Fruit fly (Drosophila melanogaster) whole organism, embryonic: ENCODE data around the gene Pink1.
A peak's percentile ranks its signal among the peaks of the same experiment; 100 is the strongest.

Experiments
- Asciz ChIP-seq: fragments of 200-800 bp; sonication (Bioruptor generic); optimal IDR thresholded peaks from 2 replicates; lab custom pipeline; 2017; ENCODE audit warnings: missing biosample characterization, mild to moderate bottlenecking, missing genetic modification characterization, missing genetic modification reagents
- B-H2 ChIP-seq: fragments of 200-800 bp; sonication (Bioruptor generic); optimal IDR thresholded peaks from 2 replicates; lab custom pipeline; 2018; ENCODE audit warnings: missing biosample characterization, mild to moderate bottlenecking, missing genetic modification characterization
- Bdp1 ChIP-seq: fragments of 200-800 bp; sonication (Bioruptor generic); optimal IDR thresholded peaks from 3 replicates; lab custom pipeline; 2016; ENCODE audit warnings: missing biosample characterization, missing genetic modification characterization
- CG10462 ChIP-seq: fragments of 200-800 bp; sonication (Bioruptor generic); optimal IDR thresholded peaks from 2 replicates; lab custom pipeline; 2016; ENCODE audit warnings: missing biosample characterization, missing genetic modification characterization
- CG10959 ChIP-seq: fragments of 200-800 bp; sonication (Bioruptor generic); IDR thresholded peaks from 2 replicates; pipeline ENCODE4 v1.3.6; 2022; ENCODE audit warnings: missing biosample characterization, missing genetic modification characterization
- CG10979 ChIP-seq: fragments of 200-800 bp; sonication (Bioruptor generic); optimal IDR thresholded peaks from 2 replicates; lab custom pipeline; 2018; ENCODE audit warnings: missing biosample characterization, mild to moderate bottlenecking, missing genetic modification characterization, moderate library complexity
- CG12236 ChIP-seq: fragments of 200-800 bp; sonication (Bioruptor generic); optimal IDR thresholded peaks from 2 replicates; lab custom pipeline; 2016; ENCODE audit warnings: missing biosample characterization, missing genetic modification characterization
- CG12299 ChIP-seq: fragments of 200-800 bp; sonication (Bioruptor generic); optimal IDR thresholded peaks from 2 replicates; lab custom pipeline; 2018; ENCODE audit warnings: missing biosample characterization, mild to moderate bottlenecking, missing genetic modification characterization
- CG13894 ChIP-seq: fragments of 200-800 bp; sonication (Bioruptor generic); optimal IDR thresholded peaks from 3 replicates; lab custom pipeline; 2018; ENCODE audit warnings: missing biosample characterization, mild to moderate bottlenecking, missing genetic modification characterization, moderate library complexity
- CG14014 ChIP-seq: fragments of 200-800 bp; sonication (Bioruptor generic); IDR thresholded peaks from 2 replicates; pipeline ENCODE4 v1.3.6; 2022; ENCODE audit warnings: missing biosample characterization, missing genetic modification characterization
- CG15479 ChIP-seq: fragments of 200-800 bp; sonication (Bioruptor generic); optimal IDR thresholded peaks from 3 replicates; lab custom pipeline; 2019; ENCODE audit warnings: missing biosample characterization, mild to moderate bottlenecking, missing genetic modification characterization, moderate library complexity
- CG16863 ChIP-seq: fragments of 200-800 bp; sonication (Bioruptor generic); optimal IDR thresholded peaks from 3 replicates; lab custom pipeline; 2016; ENCODE audit warnings: missing biosample characterization, missing genetic modification characterization
- CG17829 ChIP-seq: fragments of 200-800 bp; optimal IDR thresholded peaks from 2 replicates; lab custom pipeline; 2019; ENCODE audit warnings: missing biosample characterization, mild to moderate bottlenecking, missing genetic modification characterization, moderate library complexity
- CG31224 ChIP-seq: fragments of 200-800 bp; sonication (Bioruptor generic); IDR thresholded peaks from 2 replicates; pipeline ENCODE4 v1.3.6; 2022; ENCODE audit warnings: missing biosample characterization, missing genetic modification characterization
- CG3281 ChIP-seq: fragments of 200-800 bp; sonication (Bioruptor generic); optimal IDR thresholded peaks from 3 replicates; lab custom pipeline; 2017; ENCODE audit warnings: missing biosample characterization, mild to moderate bottlenecking, missing genetic modification characterization
- CG4404 ChIP-seq: fragments of 200-800 bp; sonication (Bioruptor generic); IDR thresholded peaks from 2 replicates; pipeline ENCODE4 v1.3.6; 2022; ENCODE audit warnings: missing biosample characterization, missing genetic modification characterization
- CG6765 ChIP-seq: fragments of 200-800 bp; sonication (Bioruptor generic); optimal IDR thresholded peaks from 3 replicates; lab custom pipeline; 2017; ENCODE audit warnings: missing biosample characterization, mild to moderate bottlenecking, missing genetic modification characterization
- CG7786 ChIP-seq: fragments of 200-800 bp; sonication (Bioruptor generic); optimal IDR thresholded peaks from 2 replicates; lab custom pipeline; 2016; ENCODE audit warnings: missing biosample characterization, missing genetic modification characterization
- CG8359 ChIP-seq: fragments of 200-800 bp; sonication (Bioruptor generic); optimal IDR thresholded peaks from 2 replicates; lab custom pipeline; 2017; ENCODE audit warnings: missing biosample characterization, mild to moderate bottlenecking, missing genetic modification characterization, borderline replicate concordance
- CHES-1-like ChIP-seq: fragments of 200-800 bp; sonication (Bioruptor generic); optimal IDR thresholded peaks from 2 replicates; lab custom pipeline; 2016; ENCODE audit warnings: missing biosample characterization, missing genetic modification characterization
- CkIIα-i1 ChIP-seq: fragments of 200-800 bp; sonication (Bioruptor generic); IDR thresholded peaks from 2 replicates; pipeline ENCODE4 v1.3.6; 2022; ENCODE audit warnings: missing biosample characterization, missing genetic modification characterization
- D ChIP-seq, 2 experiments: fragments of 200-800 bp in 1 of 2; fragments of >200 bp in 1 of 2; sonication (Bioruptor generic) in 1 of 2; optimal IDR thresholded peaks; 2 replicates in 1 of 2; 3 replicates in 1 of 2; lab custom pipeline; 2017; ENCODE audit warnings: mild to moderate bottlenecking in 1 of 2, missing biosample characterization in 1 of 2, missing genetic modification characterization in 1 of 2, missing genetic modification reagents in 1 of 2
- H2.0 ChIP-seq: fragments of 200-800 bp; sonication (Bioruptor generic); IDR thresholded peaks from 2 replicates; pipeline ENCODE4 v1.3.6; 2022; ENCODE audit warnings: missing biosample characterization, missing genetic modification characterization
- HHEX ChIP-seq: fragments of 200-800 bp; sonication (Bioruptor generic); optimal IDR thresholded peaks from 3 replicates; lab custom pipeline; 2017; ENCODE audit warnings: missing biosample characterization, mild to moderate bottlenecking, missing genetic modification characterization, missing genetic modification reagents
- HLHmδ ChIP-seq: fragments of 200-800 bp; sonication (Bioruptor generic); optimal IDR thresholded peaks from 2 replicates; lab custom pipeline; 2018; ENCODE audit warnings: missing biosample characterization, mild to moderate bottlenecking, missing genetic modification characterization, moderate library complexity
- Hand ChIP-seq: fragments of 200-800 bp; sonication (Bioruptor generic); optimal IDR thresholded peaks from 2 replicates; lab custom pipeline; 2017; ENCODE audit warnings: mild to moderate bottlenecking, missing biosample characterization, missing genetic modification reagents, missing genetic modification characterization
- Hr3 ChIP-seq: fragments of 200-800 bp; sonication (Bioruptor generic); optimal IDR thresholded peaks from 3 replicates; lab custom pipeline; 2016; ENCODE audit warnings: missing biosample characterization, missing genetic modification characterization
- Hr78 ChIP-seq, 2 experiments: fragments of 200-800 bp in 1 of 2; fragments of >200 bp in 1 of 2; sonication (Bioruptor generic) in 1 of 2; optimal IDR thresholded peaks; 2 replicates each; lab custom pipeline; 2017 to 2019; ENCODE audit warnings: missing biosample characterization in 2 of 2, missing genetic modification characterization in 2 of 2, mild to moderate bottlenecking in 1 of 2, moderate library complexity in 1 of 2
- Hsf ChIP-seq: fragments of 200-800 bp; sonication (Bioruptor generic); optimal IDR thresholded peaks from 3 replicates; lab custom pipeline; 2016; ENCODE audit warnings: missing biosample characterization, missing genetic modification characterization
- Jarid2 ChIP-seq: fragments of 200-800 bp; sonication (Bioruptor generic); optimal IDR thresholded peaks from 3 replicates; lab custom pipeline; 2017; ENCODE audit warnings: mild to moderate bottlenecking, missing biosample characterization, missing genetic modification reagents, missing genetic modification characterization
- NC2β ChIP-seq: fragments of 200-800 bp; sonication (Bioruptor generic); optimal IDR thresholded peaks from 2 replicates; lab custom pipeline; 2016; ENCODE audit warnings: missing biosample characterization, missing genetic modification characterization
- Neu2 ChIP-seq: fragments of 200-800 bp; sonication (Bioruptor generic); optimal IDR thresholded peaks from 3 replicates; lab custom pipeline; 2016; ENCODE audit warnings: missing biosample characterization, missing genetic modification characterization, borderline replicate concordance
- Nf-YB ChIP-seq: fragments of 200-800 bp; sonication (Bioruptor generic); optimal IDR thresholded peaks from 3 replicates; lab custom pipeline; 2019; ENCODE audit warnings: missing biosample characterization, mild to moderate bottlenecking, missing genetic modification characterization, moderate library complexity
- Oaz ChIP-seq: fragments of 200-800 bp; sonication (Bioruptor generic); IDR thresholded peaks from 2 replicates; pipeline ENCODE4 v1.3.6; 2022; ENCODE audit warnings: missing biosample characterization, missing genetic modification characterization
- Poxn ChIP-seq: fragments of 200-800 bp; sonication (Bioruptor generic); IDR thresholded peaks from 2 replicates; pipeline ENCODE4 v1.3.6; 2022; ENCODE audit warnings: missing biosample characterization, missing genetic modification characterization
- Ravus ChIP-seq: fragments of 200-800 bp; sonication (Bioruptor generic); IDR thresholded peaks from 2 replicates; pipeline ENCODE4 v1.3.6; 2022; ENCODE audit warnings: missing biosample characterization, missing genetic modification characterization
- Vsx1 ChIP-seq: fragments of 200-800 bp; sonication (Bioruptor generic); optimal IDR thresholded peaks from 2 replicates; lab custom pipeline; 2017; ENCODE audit warnings: missing biosample characterization, mild to moderate bottlenecking, missing genetic modification characterization, missing genetic modification reagents
- gce ChIP-seq: fragments of 200-800 bp; sonication (Bioruptor generic); IDR thresholded peaks from 3 replicates; pipeline ENCODE4 v1.3.6; 2022; ENCODE audit warnings: missing biosample characterization, missing genetic modification characterization
- h ChIP-seq: fragments of >200 bp; optimal IDR thresholded peaks from 2 replicates; lab custom pipeline; 2017
- kay ChIP-seq: fragments of 200-800 bp; sonication (Bioruptor generic); optimal IDR thresholded peaks from 2 replicates; lab custom pipeline; 2016; ENCODE audit warnings: missing biosample characterization, missing genetic modification characterization
- ken ChIP-seq: fragments of 200-800 bp; sonication (Bioruptor generic); IDR thresholded peaks from 3 replicates; pipeline ENCODE4 v1.3.6; 2022; ENCODE audit warnings: missing biosample characterization, missing genetic modification characterization
- mld ChIP-seq: fragments of 200-800 bp; sonication (Bioruptor generic); IDR thresholded peaks from 3 replicates; pipeline ENCODE4 v1.3.6; 2022; ENCODE audit warnings: missing biosample characterization, missing genetic modification characterization; ENCODE audit not compliant: partially characterized antibody
- pnt ChIP-seq: fragments of 200-800 bp; sonication (Bioruptor generic); optimal IDR thresholded peaks from 3 replicates; lab custom pipeline; 2016; ENCODE audit warnings: missing biosample characterization, missing genetic modification characterization
- pum ChIP-seq: fragments of 200-800 bp; sonication (Bioruptor generic); optimal IDR thresholded peaks from 2 replicates; lab custom pipeline; 2016; ENCODE audit warnings: missing biosample characterization, missing genetic modification characterization
- sens ChIP-seq: fragments of 200-800 bp; sonication (Bioruptor generic); peaks from one replicate; lab custom pipeline; 2016; ENCODE audit warnings: missing biosample characterization, missing genetic modification characterization
- sob ChIP-seq: fragments of 200-800 bp; sonication (Bioruptor generic); IDR thresholded peaks from 2 replicates; pipeline ENCODE4 v1.3.6; 2022; ENCODE audit warnings: missing biosample characterization, missing genetic modification characterization
- stwl ChIP-seq: fragments of 200-800 bp; sonication (Bioruptor generic); optimal IDR thresholded peaks from 3 replicates; lab custom pipeline; 2018; ENCODE audit warnings: missing biosample characterization, mild to moderate bottlenecking, missing genetic modification characterization, moderate library complexity
- tna ChIP-seq: fragments of 200-800 bp; sonication (Bioruptor generic); IDR thresholded peaks from 2 replicates; pipeline ENCODE4 v1.3.6; 2022; ENCODE audit warnings: missing biosample characterization, missing genetic modification characterization; ENCODE audit not compliant: partially characterized antibody
- zen ChIP-seq: fragments of 200-800 bp; sonication (Bioruptor generic); optimal IDR thresholded peaks from 3 replicates; lab custom pipeline; 2018; ENCODE audit warnings: missing biosample characterization, mild to moderate bottlenecking, missing genetic modification characterization, moderate library complexity
- zfh2 ChIP-seq: fragments of 200-800 bp; sonication (Bioruptor generic); optimal IDR thresholded peaks from 2 replicates; lab custom pipeline; 2016; ENCODE audit warnings: missing biosample characterization, missing genetic modification characterization

Gene Pink1

dm6 chrX:6702028-6702433, 18.4 kb downstream of the Pink1 start (continued):
- TF ChIP-seq zfh2 (GFP tag; lab: Kevin White, UChicago) = no peak
- no peak for TF ChIP-seq D (optimal IDR thresholded peaks at IDR 0.05; lab: Kevin White, UChicago)
- peak; percentile 63 for TF ChIP-seq D (GFP tag; optimal IDR thresholded peaks at IDR 0.05; lab: Kevin White, UChicago)
- TF ChIP-seq Ravus (GFP tag; lab: Robert Waterston, UW) = no peak
- TF ChIP-seq zen (tag; lab: Kevin White, UChicago) = peak; percentile 59
- no peak for TF ChIP-seq Hand (GFP tag; lab: Kevin White, UChicago)
- TF ChIP-seq CG10462 (GFP tag; lab: Kevin White, UChicago) = peak; percentile 36
- TF ChIP-seq CHES-1-like (GFP tag; lab: Kevin White, UChicago) = peak; percentile 16
- TF ChIP-seq NC2β (GFP tag; lab: Kevin White, UChicago) = no peak
- peak; percentile 77 for TF ChIP-seq Asciz (GFP tag; lab: Kevin White, UChicago)
- no peak for TF ChIP-seq CG4404 (GFP tag; lab: Robert Waterston, UW)
- TF ChIP-seq Poxn (GFP tag; lab: Robert Waterston, UW) = no peak
- no peak for TF ChIP-seq mld (GFP tag; lab: Robert Waterston, UW)
- TF ChIP-seq CG13894 (tag; lab: Kevin White, UChicago) = no peak
- peak; percentile 95 for TF ChIP-seq sens (GFP tag; lab: Kevin White, UChicago)
- 0 out of 3 replicates have a peak, but pooled peaks have one; percentile 56 for TF ChIP-seq gce
- no peak for TF ChIP-seq Jarid2 (GFP tag; lab: Kevin White, UChicago)
- TF ChIP-seq HLHmδ (GFP tag; lab: Kevin White, UChicago) = no peak
- peak; percentile 40 for TF ChIP-seq CG16863
- peak; percentile 32 for TF ChIP-seq Hr3
- TF ChIP-seq CG17829 (tag; lab: Kevin White, UChicago) = peak; percentile 69
- no peak for TF ChIP-seq Bdp1 (GFP tag; lab: Kevin White, UChicago)
- TF ChIP-seq Hsf (GFP tag; lab: Kevin White, UChicago) = peak; percentile 54
- TF ChIP-seq pnt = peak; percentile 23
- peak; percentile 7 for TF ChIP-seq CG6765 (GFP tag; lab: Kevin White, UChicago)
- TF ChIP-seq pum (GFP tag; lab: Kevin White, UChicago) = peak; percentile 51
- no peak for TF ChIP-seq CG31224
- peak; percentile 34 for TF ChIP-seq CG8359 (GFP tag; lab: Kevin White, UChicago)
- peak; percentile 41; the same call in 1 of the 2 replicates for TF ChIP-seq H2.0
- TF ChIP-seq CG12299 (tag; lab: Kevin White, UChicago) = peak; percentile 16
- no peak for TF ChIP-seq CG15479 (GFP tag; lab: Kevin White, UChicago)
- TF ChIP-seq ken (GFP tag; lab: Robert Waterston, UW) = 0 out of 3 replicates have a peak, but pooled peaks have one; percentile 31
- TF ChIP-seq kay (GFP tag; lab: Kevin White, UChicago) = no peak
- TF ChIP-seq CG12236 (GFP tag; lab: Kevin White, UChicago) = peak; percentile 44
- no peak for TF ChIP-seq CkIIα-i1 (GFP tag; lab: Robert Waterston, UW)
- peak; percentile 32 for TF ChIP-seq Nf-YB (GFP tag; lab: Kevin White, UChicago)
- TF ChIP-seq Hr78 (GFP tag; optimal IDR thresholded peaks at IDR 0.05; lab: Kevin White, UChicago) = peak in 1 of 2 experiments; percentile 41
- TF ChIP-seq CG3281 (GFP tag; lab: Kevin White, UChicago) = peak; percentile 15
- TF ChIP-seq Oaz = no peak
- peak; percentile 31; the same call in 1 of the 2 replicates for TF ChIP-seq CG14014 (GFP tag; lab: Robert Waterston, UW)
- TF ChIP-seq CG10979 = peak; percentile 77
- peak; percentile 66 for TF ChIP-seq CG10959
- no peak for TF ChIP-seq tna (GFP tag; lab: Robert Waterston, UW)
- TF ChIP-seq CG7786 (GFP tag; lab: Kevin White, UChicago) = peak; percentile 23
- TF ChIP-seq h = no peak
- TF ChIP-seq stwl (tag; lab: Kevin White, UChicago) = no peak
- peak; percentile 37 for TF ChIP-seq HHEX
- TF ChIP-seq Neu2 (GFP tag; lab: Kevin White, UChicago) = no peak
- 0 out of 2 replicates have a peak, but pooled peaks have one; percentile 22 for TF ChIP-seq sob (GFP tag; lab: Robert Waterston, UW)
- TF ChIP-seq B-H2 = no peak
- no peak for TF ChIP-seq Vsx1 (GFP tag; lab: Kevin White, UChicago)
